Fruit fly (Drosophila melanogaster) whole organism, embryonic: Measurements from ENCODE around the gene CG32188.
A peak's percentile ranks its signal among the peaks of the same experiment; 100 is the strongest.

ENCODE experiments used
- ATbp ChIP-seq: fragments of 200-800 bp; sonication (Bioruptor generic); optimal IDR thresholded peaks from 2 replicates; lab custom pipeline; 2017; ENCODE audit warnings: missing biosample characterization, mild to moderate bottlenecking, missing genetic modification characterization, missing genetic modification reagents
- Antp ChIP-seq: fragments of 200-800 bp; sonication (Bioruptor generic); optimal IDR thresholded peaks from 3 replicates; lab custom pipeline; 2016; ENCODE audit warnings: missing biosample characterization, missing genetic modification characterization
- Atf6 ChIP-seq: fragments of 200-800 bp; sonication (Bioruptor generic); IDR thresholded peaks from 2 replicates; pipeline ENCODE4 v1.3.6; 2022; ENCODE audit warnings: missing biosample characterization, missing genetic modification characterization
- B-H2 ChIP-seq: fragments of 200-800 bp; sonication (Bioruptor generic); optimal IDR thresholded peaks from 2 replicates; lab custom pipeline; 2018; ENCODE audit warnings: missing biosample characterization, mild to moderate bottlenecking, missing genetic modification characterization
- BtbVII ChIP-seq: fragments of 200-800 bp; sonication (Bioruptor generic); optimal IDR thresholded peaks from 3 replicates; lab custom pipeline; 2017; ENCODE audit warnings: missing biosample characterization, mild to moderate bottlenecking, missing genetic modification characterization
- CG12219 ChIP-seq: fragments of 200-800 bp; sonication (Bioruptor generic); optimal IDR thresholded peaks from 3 replicates; lab custom pipeline; 2018; ENCODE audit warnings: missing biosample characterization, mild to moderate bottlenecking, missing genetic modification characterization
- CG14014 ChIP-seq: fragments of 200-800 bp; sonication (Bioruptor generic); IDR thresholded peaks from 2 replicates; pipeline ENCODE4 v1.3.6; 2022; ENCODE audit warnings: missing biosample characterization, missing genetic modification characterization
- CG1603 ChIP-seq: fragments of 200-800 bp; sonication (Bioruptor generic); optimal IDR thresholded peaks from 2 replicates; lab custom pipeline; 2019; ENCODE audit warnings: missing biosample characterization, mild to moderate bottlenecking, missing genetic modification characterization, moderate library complexity
- CG16863 ChIP-seq: fragments of 200-800 bp; sonication (Bioruptor generic); optimal IDR thresholded peaks from 3 replicates; lab custom pipeline; 2016; ENCODE audit warnings: missing biosample characterization, missing genetic modification characterization
- CG17829 ChIP-seq: fragments of 200-800 bp; optimal IDR thresholded peaks from 2 replicates; lab custom pipeline; 2019; ENCODE audit warnings: missing biosample characterization, mild to moderate bottlenecking, missing genetic modification characterization, moderate library complexity
- CG18619 ChIP-seq: fragments of 200-800 bp; sonication (Bioruptor generic); optimal IDR thresholded peaks from 3 replicates; lab custom pipeline; 2017; ENCODE audit warnings: missing biosample characterization, mild to moderate bottlenecking, missing genetic modification characterization
- CG3065 ChIP-seq: fragments of 200-800 bp; sonication (Bioruptor generic); optimal IDR thresholded peaks from 2 replicates; lab custom pipeline; 2016; ENCODE audit warnings: missing biosample characterization, missing genetic modification characterization
- CG3726 ChIP-seq: fragments of 200-800 bp; sonication (Bioruptor generic); IDR thresholded peaks from 3 replicates; pipeline ENCODE4, ENCODE4 v1.3.6; 2022; ENCODE audit warnings: missing biosample characterization, missing genetic modification characterization
- CG4424 ChIP-seq: fragments of 200-800 bp; sonication (Bioruptor generic); optimal IDR thresholded peaks from 3 replicates; lab custom pipeline; 2016; ENCODE audit warnings: missing biosample characterization, missing genetic modification characterization
- CG4730 ChIP-seq: fragments of 200-800 bp; sonication (Bioruptor generic); IDR thresholded peaks from 2 replicates; pipeline ENCODE4 v1.3.6; 2022; ENCODE audit warnings: missing biosample characterization, missing genetic modification characterization
- CG7928 ChIP-seq: fragments of 200-800 bp; sonication (Bioruptor generic); optimal IDR thresholded peaks from 2 replicates; lab custom pipeline; 2017; ENCODE audit warnings: missing biosample characterization, mild to moderate bottlenecking, missing genetic modification characterization
- CG9215 ChIP-seq: fragments of 200-800 bp; sonication (Bioruptor generic); IDR thresholded peaks from 2 replicates; pipeline ENCODE4 v1.3.6; 2022; ENCODE audit warnings: missing biosample characterization, missing genetic modification characterization
- CG9609 ChIP-seq: fragments of 200-800 bp; sonication (Bioruptor generic); optimal IDR thresholded peaks from 3 replicates; lab custom pipeline; 2016; ENCODE audit warnings: missing biosample characterization, missing genetic modification characterization
- CHES-1-like ChIP-seq: fragments of 200-800 bp; sonication (Bioruptor generic); optimal IDR thresholded peaks from 2 replicates; lab custom pipeline; 2016; ENCODE audit warnings: missing biosample characterization, missing genetic modification characterization
- CoRest ChIP-seq: fragments of 200-800 bp; sonication (Bioruptor generic); optimal IDR thresholded peaks from 3 replicates; lab custom pipeline; 2018; ENCODE audit warnings: missing biosample characterization, mild to moderate bottlenecking, missing genetic modification characterization, moderate library complexity
- D ChIP-seq, 2 experiments: fragments of 200-800 bp in 1 of 2; fragments of >200 bp in 1 of 2; sonication (Bioruptor generic) in 1 of 2; optimal IDR thresholded peaks; 2 replicates in 1 of 2; 3 replicates in 1 of 2; lab custom pipeline; 2017; ENCODE audit warnings: mild to moderate bottlenecking in 1 of 2, missing biosample characterization in 1 of 2, missing genetic modification characterization in 1 of 2, missing genetic modification reagents in 1 of 2
- Dref ChIP-seq: fragments of 200-800 bp; sonication (Bioruptor generic); IDR thresholded peaks from 2 replicates; pipeline ENCODE4 v1.3.6; 2022; ENCODE audit warnings: missing biosample characterization, missing genetic modification characterization
- HLH4C ChIP-seq: fragments of 200-800 bp; sonication (Bioruptor generic); IDR thresholded peaks from 3 replicates; pipeline ENCODE4 v1.3.6; 2022; ENCODE audit warnings: missing biosample characterization, missing genetic modification characterization; ENCODE audit not compliant: partially characterized antibody
- Hand ChIP-seq: fragments of 200-800 bp; sonication (Bioruptor generic); optimal IDR thresholded peaks from 2 replicates; lab custom pipeline; 2017; ENCODE audit warnings: mild to moderate bottlenecking, missing biosample characterization, missing genetic modification reagents, missing genetic modification characterization
- HmgD ChIP-seq: fragments of 200-800 bp; sonication (Bioruptor generic); optimal IDR thresholded peaks from 3 replicates; lab custom pipeline; 2016; ENCODE audit warnings: missing biosample characterization, missing genetic modification characterization
- Mad ChIP-seq: fragments of 200-800 bp; sonication (Bioruptor generic); optimal IDR thresholded peaks from 2 replicates; lab custom pipeline; 2016; ENCODE audit warnings: missing biosample characterization, missing genetic modification characterization
- NC2β ChIP-seq: fragments of 200-800 bp; sonication (Bioruptor generic); optimal IDR thresholded peaks from 2 replicates; lab custom pipeline; 2016; ENCODE audit warnings: missing biosample characterization, missing genetic modification characterization
- Nf-YA ChIP-seq: fragments of 200-800 bp; sonication (Bioruptor generic); IDR thresholded peaks from 2 replicates; pipeline ENCODE4 v1.3.6; 2022; ENCODE audit warnings: missing biosample characterization, missing genetic modification characterization
- TFAM ChIP-seq: fragments of 200-800 bp; sonication (Bioruptor generic); optimal IDR thresholded peaks from 2 replicates; lab custom pipeline; 2017; ENCODE audit warnings: missing biosample characterization, missing genetic modification characterization, inconsistent platforms
- ab ChIP-seq: fragments of 200-800 bp; sonication (Bioruptor generic); optimal IDR thresholded peaks from 2 replicates; lab custom pipeline; 2016; ENCODE audit warnings: missing biosample characterization, missing genetic modification characterization
- bab2 ChIP-seq: fragments of 200-800 bp; sonication (Bioruptor generic); optimal IDR thresholded peaks from 2 replicates; lab custom pipeline; 2016; ENCODE audit warnings: missing biosample characterization, missing genetic modification characterization
- bowl ChIP-seq: fragments of 200-800 bp; sonication (Bioruptor generic); IDR thresholded peaks from 2 replicates; pipeline ENCODE4 v1.3.6; 2022; ENCODE audit warnings: missing biosample characterization, missing genetic modification characterization
- danr ChIP-seq: fragments of 200-800 bp; sonication (Bioruptor generic); IDR thresholded peaks from 2 replicates; pipeline ENCODE4 v1.3.6; 2022; ENCODE audit warnings: missing biosample characterization, missing genetic modification characterization
- dpn ChIP-seq, 2 experiments: fragments of 200-800 bp; sonication (Bioruptor generic); optimal IDR thresholded peaks; 3 replicates each; lab custom pipeline; 2016; ENCODE audit warnings: missing biosample characterization in 2 of 2, missing genetic modification characterization in 2 of 2
- eve ChIP-seq, 2 experiments: fragments of >200 bp; optimal IDR thresholded peaks; 2 replicates each; lab custom pipeline; 2017; ENCODE audit warnings: missing biosample characterization in 2 of 2, missing genetic modification characterization in 2 of 2
- gfzf ChIP-seq: fragments of 200-800 bp; sonication (Bioruptor generic); optimal IDR thresholded peaks from 2 replicates; lab custom pipeline; 2016; ENCODE audit warnings: missing biosample characterization, mild to moderate bottlenecking, missing genetic modification characterization, moderate library complexity
- grau ChIP-seq: fragments of 200-800 bp; optimal IDR thresholded peaks from 3 replicates; lab custom pipeline; 2019; ENCODE audit warnings: missing biosample characterization, mild to moderate bottlenecking, missing genetic modification characterization, moderate library complexity
- lola ChIP-seq, 3 experiments: fragments of >200 bp in 2 of 3; fragments of 200-800 bp in 1 of 3; sonication (Bioruptor generic) in 1 of 3; optimal IDR thresholded peaks; 2 replicates each; lab custom pipeline; 2017 to 2019; ENCODE audit warnings: missing biosample characterization in 3 of 3, missing genetic modification characterization in 3 of 3, mild to moderate bottlenecking in 1 of 3, moderate library complexity in 1 of 3
- lov ChIP-seq, 2 experiments: fragments of 200-800 bp in 1 of 2; fragments of >200 bp in 1 of 2; sonication (Bioruptor generic) in 1 of 2; IDR thresholded peaks in 1 of 2; optimal IDR thresholded peaks in 1 of 2; 2 replicates in 1 of 2; 3 replicates in 1 of 2; pipeline versions ENCODE4 v1.3.6 to Lab custom; 2017 to 2022; ENCODE audit warnings: missing biosample characterization in 1 of 2, missing genetic modification characterization in 1 of 2
- maf-S ChIP-seq: fragments of 200-800 bp; sonication (Bioruptor generic); optimal IDR thresholded peaks from 2 replicates; lab custom pipeline; 2016; ENCODE audit warnings: missing biosample characterization, missing genetic modification characterization
- nerfin-2 ChIP-seq: fragments of 200-800 bp; sonication (Bioruptor generic); IDR thresholded peaks from 2 replicates; pipeline ENCODE4 v1.3.6; 2022; ENCODE audit warnings: missing biosample characterization, missing genetic modification characterization; ENCODE audit not compliant: partially characterized antibody
- pan ChIP-seq, 4 experiments: fragments of >200 bp in 3 of 4; fragments of 200-800 bp in 1 of 4; sonication (Bioruptor generic) in 1 of 4; optimal IDR thresholded peaks in 3 of 4; IDR thresholded peaks in 1 of 4; 2 replicates each; pipeline versions ENCODE4 v1.3.6 to Lab custom; 2017 to 2022; ENCODE audit warnings: missing biosample characterization in 2 of 4, missing genetic modification characterization in 2 of 4, mixed read lengths in 1 of 4
- row ChIP-seq: fragments of 200-800 bp; sonication (Bioruptor generic); IDR thresholded peaks from 3 replicates; pipeline ENCODE4 v1.3.6; 2022; ENCODE audit warnings: missing biosample characterization, missing genetic modification characterization
- sens ChIP-seq: fragments of 200-800 bp; sonication (Bioruptor generic); peaks from one replicate; lab custom pipeline; 2016; ENCODE audit warnings: missing biosample characterization, missing genetic modification characterization
- sima ChIP-seq: fragments of 200-800 bp; sonication (Bioruptor generic); optimal IDR thresholded peaks from 2 replicates; lab custom pipeline; 2016; ENCODE audit warnings: missing biosample characterization, missing genetic modification characterization
- sob ChIP-seq: fragments of 200-800 bp; sonication (Bioruptor generic); IDR thresholded peaks from 2 replicates; pipeline ENCODE4 v1.3.6; 2022; ENCODE audit warnings: missing biosample characterization, missing genetic modification characterization
- sr ChIP-seq: fragments of 200-800 bp; sonication (Bioruptor generic); IDR thresholded peaks from 3 replicates; pipeline ENCODE4 v1.3.6; 2022; ENCODE audit warnings: missing biosample characterization, missing genetic modification characterization
- tx ChIP-seq: fragments of 200-800 bp; sonication (Bioruptor generic); optimal IDR thresholded peaks from 2 replicates; lab custom pipeline; 2016; ENCODE audit warnings: missing biosample characterization, missing genetic modification characterization
- unc-4 ChIP-seq: fragments of 200-800 bp; sonication (Bioruptor generic); IDR thresholded peaks from 2 replicates; pipeline ENCODE4 v1.3.6; 2022; ENCODE audit warnings: missing biosample characterization, missing genetic modification characterization; ENCODE audit not compliant: partially characterized antibody

CG32188 gene

DNA sequence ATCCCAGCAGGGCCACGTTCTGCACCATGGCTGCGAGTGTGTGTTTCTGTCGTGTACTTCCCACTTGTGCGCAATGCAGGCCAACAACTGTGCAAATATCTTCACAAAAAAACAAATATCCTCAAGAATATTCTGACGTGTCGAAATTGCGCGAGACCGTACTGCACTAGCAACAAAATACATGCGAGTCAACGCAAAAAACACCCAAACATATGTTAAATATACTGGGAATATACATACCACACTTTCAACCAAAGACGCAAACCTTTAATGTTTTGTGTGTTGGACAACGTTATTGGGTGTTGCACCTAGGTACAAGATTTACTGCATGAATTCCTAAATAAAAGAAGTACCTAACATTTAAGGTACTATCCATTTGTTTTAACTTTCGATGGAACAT, 31.3 kb downstream of the CG32188 start, which contains the start of gene NUCB1 (continued):
- no peak for TF ChIP-seq CG9215 (GFP tag; lab: Robert Waterston, UW)
- TF ChIP-seq CG4424: peak; percentile 33
- TF ChIP-seq maf-S (GFP tag; lab: Kevin White, UChicago): no peak
- peak; percentile 38 for TF ChIP-seq Dref (GFP tag; lab: Robert Waterston, UW)
- peak; percentile 36 for TF ChIP-seq CHES-1-like (GFP tag; lab: Kevin White, UChicago)
- peak; percentile 0 for TF ChIP-seq CG7928 (GFP tag; lab: Kevin White, UChicago)
- no peak for TF ChIP-seq CG4730
- TF ChIP-seq sob (GFP tag; lab: Robert Waterston, UW): peak; percentile 68
- no peak for TF ChIP-seq pan (optimal IDR thresholded peaks at IDR 0.05; lab: Kevin White, UChicago)
- peak in 1 of 2 experiments; percentile 40 for TF ChIP-seq pan (GFP tag; optimal IDR thresholded peaks at IDR 0.05 in 1 of 2, IDR thresholded peaks at IDR 0.05 in 1 of 2)
- no peak for TF ChIP-seq lov (optimal IDR thresholded peaks at IDR 0.05; lab: Kevin White, UChicago)
- TF ChIP-seq lov (GFP tag; IDR thresholded peaks at IDR 0.05; lab: Robert Waterston, UW): 0 out of 3 replicates have a peak, but pooled peaks have one; percentile 49
- TF ChIP-seq HLH4C (GFP tag; lab: Robert Waterston, UW): no peak
- TF ChIP-seq CG3726 (GFP tag; lab: Robert Waterston, UW): no peak
- no peak for TF ChIP-seq grau (tag; lab: Kevin White, UChicago)
- TF ChIP-seq BtbVII (GFP tag; lab: Kevin White, UChicago): peak; percentile 34
- no peak for TF ChIP-seq CG12219 (GFP tag; lab: Kevin White, UChicago)
- peak; percentile 29 for TF ChIP-seq CG18619 (GFP tag; lab: Kevin White, UChicago)
- TF ChIP-seq NC2β (GFP tag; lab: Kevin White, UChicago): peak; percentile 40
- no peak for TF ChIP-seq bowl (GFP tag; lab: Robert Waterston, UW)
- TF ChIP-seq CG16863: peak; percentile 11
- peak; percentile 5 for TF ChIP-seq Antp (GFP tag; lab: Kevin White, UChicago)
- TF ChIP-seq TFAM (GFP tag; lab: Kevin White, UChicago): no peak
- TF ChIP-seq Atf6 (GFP tag; lab: Robert Waterston, UW): peak; percentile 24; the same call in 1 of the 2 replicates
- TF ChIP-seq sima: no peak
- TF ChIP-seq B-H2 (GFP tag; lab: Kevin White, UChicago): peak; percentile 67
- peak; percentile 16 for TF ChIP-seq bab2
- TF ChIP-seq D (optimal IDR thresholded peaks at IDR 0.05; lab: Kevin White, UChicago): peak; percentile 11
- TF ChIP-seq D (GFP tag; optimal IDR thresholded peaks at IDR 0.05; lab: Kevin White, UChicago): no peak
- TF ChIP-seq sr (GFP tag; lab: Robert Waterston, UW): no peak
- no peak for TF ChIP-seq ab (GFP tag; lab: Kevin White, UChicago)
- TF ChIP-seq gfzf: peak; percentile 97
- TF ChIP-seq Hand (GFP tag; lab: Kevin White, UChicago): no peak
- peak; percentile 26; the same call in 1 of the 2 replicates for TF ChIP-seq unc-4 (GFP tag; lab: Robert Waterston, UW)
- peak; percentile 97 for TF ChIP-seq row (GFP tag; lab: Robert Waterston, UW)
- TF ChIP-seq danr (GFP tag; lab: Robert Waterston, UW): no peak
- TF ChIP-seq CG14014 (GFP tag; lab: Robert Waterston, UW): 0 out of 2 replicates have a peak, but pooled peaks have one; percentile 45
- TF ChIP-seq HmgD (GFP tag; lab: Kevin White, UChicago): peak; percentile 72
- peak; percentile 47 to 64 for TF ChIP-seq dpn (GFP tag; optimal IDR thresholded peaks at IDR 0.05; lab: Kevin White, UChicago)
- TF ChIP-seq lola (GFP tag; optimal IDR thresholded peaks at IDR 0.05; lab: Kevin White, UChicago): peak in 1 of 3 experiments; percentile 16
- TF ChIP-seq eve (GFP tag; optimal IDR thresholded peaks at IDR 0.05; lab: Kevin White, UChicago): no peak
- TF ChIP-seq CG1603: peak; percentile 87
- TF ChIP-seq nerfin-2: no peak
- peak; percentile 12 for TF ChIP-seq Mad
- peak; percentile 33 for TF ChIP-seq CG9609 (GFP tag; lab: Kevin White, UChicago)
- peak; percentile 15 for TF ChIP-seq tx (GFP tag; lab: Kevin White, UChicago)
- TF ChIP-seq CG3065: peak; percentile 18
- peak; percentile 46 for TF ChIP-seq CG17829 (tag; lab: Kevin White, UChicago)
- no peak for TF ChIP-seq Nf-YA (GFP tag; lab: Robert Waterston, UW)
- TF ChIP-seq CoRest (tag; lab: Kevin White, UChicago): peak; percentile 47
- TF ChIP-seq ATbp (GFP tag; lab: Kevin White, UChicago): no peak
- TF ChIP-seq sens (GFP tag; lab: Kevin White, UChicago): peak; percentile 79
